Worm (Caenorhabditis elegans): ENCODE data around the gene K12H4.7.

Gene K12H4.7

DNA sequence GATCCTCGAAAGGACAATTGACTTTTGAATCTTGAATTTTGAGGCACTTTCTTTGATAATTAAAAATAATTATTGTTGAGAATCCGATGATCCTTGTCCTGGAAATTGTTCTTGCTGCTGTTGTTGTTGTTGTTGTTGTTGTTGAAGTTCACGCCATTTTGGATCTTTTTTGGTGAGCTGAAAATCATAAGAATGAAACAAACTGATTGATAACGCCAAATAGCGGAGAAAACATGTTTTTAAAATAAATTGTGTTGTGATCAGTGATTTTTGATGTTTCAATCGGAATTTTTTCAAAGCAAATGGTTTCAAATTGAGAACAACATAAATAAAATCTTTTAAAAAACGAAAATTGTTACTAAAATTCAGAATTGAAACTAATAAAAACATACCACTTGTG, 33.8 kb downstream of the K12H4.7 start:
- no peak for TF ChIP-seq lin-32 (GFP tag; optimal IDR thresholded peaks at IDR 0.05)
- no peak for TF ChIP-seq tbx-8 (GFP tag; optimal IDR thresholded peaks at IDR 0.05)
- TF ChIP-seq nhr-76 (tag; optimal IDR thresholded peaks at IDR 0.05) = no peak
- TF ChIP-seq lin-13 (tag; optimal IDR thresholded peaks at IDR 0.05) = no peak
- no peak for TF ChIP-seq drap-1 (GFP tag; optimal IDR thresholded peaks at IDR 0.05)
- TF ChIP-seq mls-2 (tag; optimal IDR thresholded peaks at IDR 0.05) = no peak
- no peak for TF ChIP-seq hlh-1 (tag; optimal IDR thresholded peaks at IDR 0.05)
- TF ChIP-seq ham-2 (GFP tag; optimal IDR thresholded peaks at IDR 0.05) = no peak
- no peak for TF ChIP-seq unc-39 (tag; optimal IDR thresholded peaks at IDR 0.05)
- TF ChIP-seq flh-1 (GFP tag; optimal IDR thresholded peaks at IDR 0.05) = no peak
- TF ChIP-seq pha-4 (tag; optimal IDR thresholded peaks at IDR 0.05) = no peak
- TF ChIP-seq cnd-1 (tag; optimal IDR thresholded peaks at IDR 0.05) = no peak
- no peak for TF ChIP-seq unc-62 (GFP tag; optimal IDR thresholded peaks at IDR 0.05)
- no peak for TF ChIP-seq nhr-28 (tag; optimal IDR thresholded peaks at IDR 0.05)
- no peak for TF ChIP-seq nhr-237 (tag; optimal IDR thresholded peaks at IDR 0.05)
- no peak for TF ChIP-seq blmp-1 (tag; optimal IDR thresholded peaks at IDR 0.05)
- no peak for TF ChIP-seq M03D4.4 (tag; optimal IDR thresholded peaks at IDR 0.05)
- TF ChIP-seq sptf-1 (tag; optimal IDR thresholded peaks at IDR 0.05) = no peak

DNA sequence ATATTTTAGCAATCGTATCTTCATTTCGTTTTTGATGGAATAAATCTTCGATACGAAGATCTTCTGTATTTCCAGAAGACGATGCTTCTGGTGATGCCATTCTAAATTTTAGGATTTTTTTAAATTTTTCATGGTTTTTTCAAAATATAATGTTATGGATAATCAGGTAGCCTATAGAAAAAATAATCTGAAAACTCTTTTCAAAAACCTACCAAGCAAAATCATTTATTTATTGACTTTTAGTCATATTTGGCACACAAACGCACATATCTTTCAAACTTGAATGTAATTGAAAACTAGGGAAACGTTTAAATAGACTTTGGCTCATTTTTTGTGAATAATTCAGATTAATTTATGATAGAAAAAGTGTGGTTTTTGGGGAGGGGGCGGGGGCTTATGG, 34.4 kb downstream of the K12H4.7 start, which contains the start of gene F44B9.5:
F44B9.5 (minus strand) TSS at position 101 of the 400 bp plus-strand sequence.
- no peak for TF ChIP-seq pha-4 (tag; optimal IDR thresholded peaks at IDR 0.05)

DNA sequence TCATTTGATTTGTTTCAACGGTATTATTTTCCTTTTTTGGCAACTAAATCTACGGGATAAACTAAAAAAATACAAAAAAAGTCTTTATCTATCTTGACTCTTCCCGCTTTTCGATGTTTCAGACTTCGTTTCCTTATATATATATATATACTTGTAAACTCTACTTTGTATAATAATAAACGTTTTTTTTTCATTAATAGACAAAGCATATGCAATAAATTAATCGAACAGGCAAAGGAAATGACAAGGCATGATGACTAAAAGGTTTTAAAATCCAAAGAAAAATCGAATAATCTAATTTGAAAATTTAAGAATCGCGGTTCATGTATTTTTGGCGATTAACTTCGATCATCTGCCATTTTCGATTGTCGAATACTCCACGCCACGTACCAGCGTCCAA, 37.3 kb downstream of the K12H4.7 start:
- TF ChIP-seq zip-8 (tag; optimal IDR thresholded peaks at IDR 0.05) (no peak), pha-4 (tag; optimal IDR thresholded peaks at IDR 0.05) (no peak), blmp-1 (tag; optimal IDR thresholded peaks at IDR 0.05) (no peak), bed-3 (GFP tag; optimal IDR thresholded peaks at IDR 0.05) (no peak), ces-1 (GFP tag; optimal IDR thresholded peaks at IDR 0.05) (no peak), mls-2 (tag; optimal IDR thresholded peaks at IDR 0.05) (no peak), ztf-11 (tag; optimal IDR thresholded peaks at IDR 0.05) (no peak), sptf-1 (tag; optimal IDR thresholded peaks at IDR 0.05) (no peak), ceh-83 (GFP tag; optimal IDR thresholded peaks at IDR 0.05) (no peak), hlh-1 (tag; optimal IDR thresholded peaks at IDR 0.05) (no peak), unc-62 (GFP tag; optimal IDR thresholded peaks at IDR 0.05) (no peak), nhr-237 (tag; optimal IDR thresholded peaks at IDR 0.05) (no peak), lin-13 (tag; optimal IDR thresholded peaks at IDR 0.05) (no peak), unc-39 (tag; optimal IDR thresholded peaks at IDR 0.05) (no peak), ceh-43 (GFP tag; optimal IDR thresholded peaks at IDR 0.05) (no peak), cnd-1 (tag; optimal IDR thresholded peaks at IDR 0.05) (no peak), elt-3 (tag; optimal IDR thresholded peaks at IDR 0.05) (no peak), nhr-12 (tag; optimal IDR thresholded peaks at IDR 0.05) (no peak)

- TF ChIP-seq lin-13 (tag; optimal IDR thresholded peaks at IDR 0.05) (no peak), nhr-2 (tag; optimal IDR thresholded peaks at IDR 0.05) (no peak), ham-2 (GFP tag; optimal IDR thresholded peaks at IDR 0.05) (no peak), zip-8 (tag; optimal IDR thresholded peaks at IDR 0.05) (no peak), ceh-39 (tag; optimal IDR thresholded peaks at IDR 0.05) (no peak), blmp-1 (tag; optimal IDR thresholded peaks at IDR 0.05) (no peak), ceh-43 (GFP tag; optimal IDR thresholded peaks at IDR 0.05) (no peak), elt-3 (tag; optimal IDR thresholded peaks at IDR 0.05) (no peak), unc-62 (GFP tag; optimal IDR thresholded peaks at IDR 0.05) (no peak), mab-5 (tag; optimal IDR thresholded peaks at IDR 0.05) (no peak), flh-1 (GFP tag; optimal IDR thresholded peaks at IDR 0.05) (no peak), bed-3 (GFP tag; optimal IDR thresholded peaks at IDR 0.05) (no peak), ces-1 (GFP tag; optimal IDR thresholded peaks at IDR 0.05) (no peak), M03D4.4 (tag; optimal IDR thresholded peaks at IDR 0.05) (no peak), ztf-11 (tag; optimal IDR thresholded peaks at IDR 0.05) (no peak)
Observed at ce11 chrIII:8010260-8010822, 40.5 kb downstream of the K12H4.7 start, which contains the start of gene cit-1.2. Gene cit-1.2 (plus strand): TSS chrIII:8010772.

DNA sequence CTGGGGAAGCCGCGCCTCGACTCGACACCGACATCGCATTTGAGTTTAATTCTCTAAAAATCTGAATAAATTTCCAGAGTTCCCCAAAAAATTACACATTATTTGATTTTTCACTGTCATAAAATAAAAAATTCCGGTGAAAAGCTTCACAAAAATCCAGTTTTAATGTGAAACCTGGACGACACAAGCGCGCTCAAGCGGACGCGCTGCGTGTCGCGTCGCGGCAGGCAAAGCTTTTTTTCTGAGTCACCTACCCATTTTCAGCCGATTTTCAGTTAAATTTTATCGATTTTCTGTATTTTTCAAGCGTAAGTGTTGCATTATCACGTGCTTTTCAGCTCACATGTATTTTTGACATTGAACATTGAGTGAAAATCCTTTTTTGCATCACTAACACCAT, 41.1 kb downstream of the K12H4.7 start, which contains the start of gene cit-1.1:
cit-1.1 (minus strand) TSS at position 53 of the 400 bp plus-strand sequence.
- no peak for TF ChIP-seq flh-1 (GFP tag; optimal IDR thresholded peaks at IDR 0.05)
- no peak for TF ChIP-seq unc-62 (GFP tag; optimal IDR thresholded peaks at IDR 0.05)
- peak; percentile 35 for TF ChIP-seq lsy-2 (tag; optimal IDR thresholded peaks at IDR 0.05)
- no peak for TF ChIP-seq sptf-1 (tag; optimal IDR thresholded peaks at IDR 0.05)
- TF ChIP-seq lin-13 (tag; optimal IDR thresholded peaks at IDR 0.05) = no peak
- no peak for TF ChIP-seq ztf-11 (tag; optimal IDR thresholded peaks at IDR 0.05)
- no peak for TF ChIP-seq pha-4 (tag; optimal IDR thresholded peaks at IDR 0.05)
- no peak for TF ChIP-seq ham-2 (GFP tag; optimal IDR thresholded peaks at IDR 0.05)
- no peak for TF ChIP-seq nhr-12 (tag; optimal IDR thresholded peaks at IDR 0.05)
- no peak for TF ChIP-seq ceh-43 (GFP tag; optimal IDR thresholded peaks at IDR 0.05)
- peak; percentile 25 for TF ChIP-seq mep-1 (tag; optimal IDR thresholded peaks at IDR 0.05)
- no peak for TF ChIP-seq M03D4.4 (tag; optimal IDR thresholded peaks at IDR 0.05)
- no peak for TF ChIP-seq ceh-83 (GFP tag; optimal IDR thresholded peaks at IDR 0.05)

All from whole organism, mixed stage, embryonic.